Worm (Caenorhabditis elegans) whole organism, L4 larva: Measurements from ENCODE around the gene sre-24.

ENCODE experiments used
- D1046.2 ChIP-seq: fragments of 200-800 bp; sonication (Bioruptor generic); IDR thresholded peaks from 2 replicates; pipeline ENCODE4 v1.3.6; 2022; ENCODE audit warnings: missing genetic modification characterization, missing compliant biosample characterization
- F26F4.8 ChIP-seq: fragments of 200-800 bp; sonication (Bioruptor generic); conservative IDR thresholded peaks from 2 replicates; pipeline ENCODE4 v1.3.6; 2022; ENCODE audit warnings: missing genetic modification characterization, missing compliant biosample characterization
- F37D6.2 ChIP-seq: sonication (generic microtip); optimal IDR thresholded peaks from 2 replicates; lab custom pipeline; 2016; ENCODE audit warnings: mild to moderate bottlenecking, missing genetic modification characterization, missing compliant biosample characterization
- F49E8.2 ChIP-seq: sonication (generic microtip); optimal IDR thresholded peaks from 2 replicates; lab custom pipeline; 2016; ENCODE audit warnings: missing compliant biosample characterization, mild to moderate bottlenecking, missing genetic modification characterization, borderline replicate concordance
- T20F7.1 ChIP-seq: fragments of 200-800 bp; sonication (Bioruptor generic); optimal IDR thresholded peaks from 2 replicates; lab custom pipeline; 2018; ENCODE audit warnings: mild to moderate bottlenecking, missing genetic modification characterization, missing compliant biosample characterization
- Y5F2A.4 ChIP-seq: fragments of 200-800 bp; sonication (Bioruptor generic); optimal IDR thresholded peaks from 2 replicates; lab custom pipeline; 2018; ENCODE audit warnings: mild to moderate bottlenecking, missing genetic modification characterization, missing compliant biosample characterization
- aha-1 ChIP-seq: fragments of 150-350 bp; peaks from one replicate; lab custom pipeline; 2014; ENCODE audit warnings: missing biosample characterization, missing genetic modification characterization
- attf-4 ChIP-seq: sonication (generic microtip); optimal IDR thresholded peaks from 3 replicates; lab custom pipeline; 2017; ENCODE audit warnings: missing biosample characterization, missing genetic modification characterization
- ceh-20 ChIP-seq: fragments of 200-800 bp; sonication (Bioruptor generic); IDR thresholded peaks from 2 replicates; pipeline ENCODE4 v1.3.6; 2022; ENCODE audit warnings: missing genetic modification reagents, missing genetic modification characterization, missing compliant biosample characterization
- ces-1 ChIP-seq: fragments of 150-350 bp; sonication (generic microtip); optimal IDR thresholded peaks from 4 replicates; lab custom pipeline; 2014; ENCODE audit warnings: missing biosample characterization, missing genetic modification reagents, missing genetic modification characterization
- cey-2 ChIP-seq: sonication (generic microtip); optimal IDR thresholded peaks from 3 replicates; lab custom pipeline; 2017; ENCODE audit warnings: missing genetic modification characterization, mild to moderate bottlenecking, missing compliant biosample characterization, antibody characterized with exemption, borderline replicate concordance; ENCODE audit not compliant: insufficient read depth
- daf-16 ChIP-seq, 3 experiments: sonication (generic microtip); optimal IDR thresholded peaks; 2 replicates each; lab custom pipeline; 2016 to 2017; ENCODE audit warnings: missing genetic modification characterization in 3 of 3, missing genetic modification reagents in 3 of 3, mild to moderate bottlenecking in 2 of 3, missing compliant biosample characterization in 2 of 3, missing biosample characterization in 1 of 3, moderate library complexity in 1 of 3
- daf-19 ChIP-seq: fragments of 200-800 bp; sonication (Bioruptor generic); conservative IDR thresholded peaks from 2 replicates; pipeline ENCODE4 v1.3.6; 2022; ENCODE audit warnings: missing genetic modification characterization, missing compliant biosample characterization
- daf-8 ChIP-seq: fragments of 200-800 bp; sonication (Bioruptor generic); IDR thresholded peaks from 2 replicates; pipeline ENCODE4 v1.3.6; 2022; ENCODE audit warnings: missing genetic modification characterization, missing compliant biosample characterization
- dmd-8 ChIP-seq: fragments of 200-800 bp; sonication (Bioruptor generic); IDR thresholded peaks from 2 replicates; pipeline ENCODE4 v1.3.6; 2022; ENCODE audit warnings: missing genetic modification characterization, missing compliant biosample characterization
- dpl-1 ChIP-seq: fragments of 150-350 bp; optimal IDR thresholded peaks from 2 replicates; lab custom pipeline; 2014; ENCODE audit warnings: missing biosample characterization, missing genetic modification reagents, missing genetic modification characterization
- egl-43 ChIP-seq: fragments of 200-800 bp; sonication (Bioruptor generic); IDR thresholded peaks from 2 replicates; pipeline ENCODE4 v1.3.6; 2022; ENCODE audit warnings: missing genetic modification reagents, missing genetic modification characterization, missing compliant biosample characterization
- fos-1 ChIP-seq: fragments of 150-350 bp; optimal IDR thresholded peaks from 2 replicates; lab custom pipeline; 2014; ENCODE audit warnings: missing biosample characterization, missing genetic modification characterization
- hif-1 ChIP-seq, 2 experiments: sonication (generic microtip); optimal IDR thresholded peaks; 2 replicates each; lab custom pipeline; 2016 to 2017; ENCODE audit warnings: missing compliant biosample characterization in 2 of 2, missing genetic modification characterization in 2 of 2, missing genetic modification reagents in 2 of 2, missing genotype in 2 of 2, mild to moderate bottlenecking in 1 of 2
- lin-29 ChIP-seq: fragments of 200-800 bp; sonication (Bioruptor generic); IDR thresholded peaks from 2 replicates; pipeline ENCODE4 v1.3.6; 2022; ENCODE audit warnings: missing genetic modification reagents, missing genetic modification characterization, missing compliant biosample characterization
- lin-38 ChIP-seq: fragments of 200-800 bp; sonication (Bioruptor generic); IDR thresholded peaks from 2 replicates; pipeline ENCODE4 v1.3.6; 2022; ENCODE audit warnings: missing genetic modification reagents, missing genetic modification characterization, missing compliant biosample characterization
- mxl-3 ChIP-seq: fragments of 200-800 bp; sonication (Bioruptor generic); optimal IDR thresholded peaks from 2 replicates; lab custom pipeline; 2018; ENCODE audit warnings: mild to moderate bottlenecking, missing genetic modification characterization, missing compliant biosample characterization
- nhr-11 ChIP-seq: fragments of 150-350 bp; optimal IDR thresholded peaks from 2 replicates; lab custom pipeline; 2014; ENCODE audit warnings: missing biosample characterization, missing genetic modification characterization
- nhr-237 ChIP-seq: sonication (generic microtip); optimal IDR thresholded peaks from 2 replicates; lab custom pipeline; 2017; ENCODE audit warnings: missing biosample characterization, missing genetic modification characterization
- nhr-25 ChIP-seq: sonication (generic microtip); optimal IDR thresholded peaks from 2 replicates; lab custom pipeline; 2017; ENCODE audit warnings: missing genetic modification characterization, mild to moderate bottlenecking, missing compliant biosample characterization, antibody characterized with exemption, moderate library complexity, borderline replicate concordance; ENCODE audit not compliant: insufficient read depth
- nhr-42 ChIP-seq: fragments of 200-800 bp; sonication (Bioruptor generic); IDR thresholded peaks from 2 replicates; pipeline ENCODE4 v1.3.6; 2022; ENCODE audit warnings: missing genetic modification characterization, missing compliant biosample characterization
- nhr-48 ChIP-seq: sonication (generic microtip); optimal IDR thresholded peaks from 2 replicates; lab custom pipeline; 2016; ENCODE audit warnings: mild to moderate bottlenecking, missing genetic modification characterization, missing compliant biosample characterization
- nhr-76 ChIP-seq: fragments of 150-350 bp; optimal IDR thresholded peaks from 2 replicates; lab custom pipeline; 2014; ENCODE audit warnings: missing biosample characterization, missing genetic modification characterization
- saeg-2 ChIP-seq: fragments of 200-800 bp; sonication (Bioruptor generic); IDR thresholded peaks from 2 replicates; pipeline ENCODE4 v1.3.6; 2022; ENCODE audit warnings: missing genetic modification reagents, missing genetic modification characterization, missing compliant biosample characterization
- skn-1 ChIP-seq: fragments of 150-350 bp; optimal IDR thresholded peaks from 2 replicates; lab custom pipeline; 2014; ENCODE audit warnings: missing biosample characterization, missing genetic modification characterization
- unc-62 ChIP-seq, 3 experiments: fragments of 150-350 bp in 1 of 3; sonication (generic microtip); optimal IDR thresholded peaks in 2 of 3; peaks in 1 of 3; 1 replicate in 1 of 3; 2 replicates in 2 of 3; lab custom pipeline; 2014 to 2017; ENCODE audit warnings: missing biosample characterization in 3 of 3, missing genetic modification characterization in 3 of 3, missing genetic modification reagents in 3 of 3, missing genotype in 1 of 3
- zfp-3 ChIP-seq: fragments of 200-800 bp; sonication (Bioruptor generic); conservative IDR thresholded peaks from 2 replicates; pipeline ENCODE4 v1.3.6; 2022; ENCODE audit warnings: missing genetic modification reagents, missing genetic modification characterization, missing compliant biosample characterization

sre-24 gene

DNA sequence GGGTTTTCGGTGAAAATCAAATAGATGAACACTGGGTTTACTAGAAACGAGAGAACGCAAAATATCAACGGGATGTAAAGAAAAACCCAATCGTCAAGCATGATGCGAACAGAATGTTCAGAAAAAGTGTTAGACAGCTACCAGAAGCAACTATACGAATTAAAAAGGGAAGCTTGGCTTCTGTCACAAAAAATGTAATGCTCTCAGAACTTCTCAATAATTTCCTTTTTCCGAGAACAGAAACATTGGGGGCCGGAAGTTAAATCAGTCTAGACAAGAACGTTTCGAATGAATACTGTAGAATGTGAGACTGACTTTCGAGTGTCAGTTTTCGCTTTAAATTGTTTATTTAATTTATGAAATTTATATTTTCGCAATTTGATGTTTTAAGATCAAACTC, 24.8 kb upstream of the sre-24 start, which contains the start of gene srj-54:
srj-54 (minus strand) TSS at position 101 of the 400 bp plus-strand sequence.
- TF ChIP-seq unc-62 (GFP tag; optimal IDR thresholded peaks at IDR 0.05 in 1 of 2; lab: Kevin White, UChicago), result peak in 1 of 2 experiments; percentile 74
- no peak for TF ChIP-seq unc-62 (tag; optimal IDR thresholded peaks at IDR 0.05; lab: Kevin White, UChicago)
- no peak for TF ChIP-seq cey-2 (tag; lab: Kevin White, UChicago)
- TF ChIP-seq nhr-25 (tag; lab: Kevin White, UChicago), result no peak

DNA sequence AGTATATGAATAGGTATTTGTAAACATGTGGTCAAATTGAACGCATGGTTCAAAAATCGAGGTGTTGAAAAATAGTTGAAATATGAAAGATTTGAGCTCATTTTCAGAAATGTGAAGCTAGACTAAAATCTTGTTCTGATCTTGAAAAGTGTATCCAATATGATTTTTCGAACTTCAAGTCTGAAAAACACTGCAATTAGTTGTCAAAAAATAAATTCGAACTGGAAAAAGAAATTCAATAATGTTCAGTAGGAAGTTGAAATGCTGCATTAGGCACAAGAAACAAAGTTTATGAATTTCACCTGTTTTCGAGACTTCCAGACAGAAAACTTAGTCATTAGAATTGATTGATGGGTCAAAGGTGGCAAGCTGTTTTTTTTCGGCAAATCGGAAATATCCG, 23.0 kb upstream of the sre-24 start, which contains the start of gene srh-270:
srh-270 (minus strand) TSS at position 101 of the 400 bp plus-strand sequence.
- TF ChIP-seq nhr-237 (tag; lab: Kevin White, UChicago) (no peak), daf-8 (no peak), lin-29 (no peak), unc-62 (GFP tag; optimal IDR thresholded peaks at IDR 0.05 in 1 of 2; lab: Kevin White, UChicago) (peak in 1 of 2 experiments; percentile 17), unc-62 (tag; optimal IDR thresholded peaks at IDR 0.05; lab: Kevin White, UChicago) (no peak), saeg-2 (no peak), dmd-8 (GFP tag; lab: Robert Waterston, UW) (no peak), daf-19 (GFP tag; lab: Robert Waterston, UW) (no peak), aha-1 (tag; lab: Kevin White, UChicago) (peak; percentile 2), lin-38 (GFP tag; lab: Robert Waterston, UW) (no peak), dpl-1 (GFP tag; lab: Kevin White, UChicago) (no peak), D1046.2 (GFP tag; lab: Robert Waterston, UW) (no peak)
- TF ChIP-seq, all 104 proteins: peak for 2

ce11 chrV:2863033-2863432, 21.5 kb upstream of the sre-24 start, which contains the start of gene srh-272:
srh-272 (plus strand) TSS chrV:2863333.
- TF ChIP-seq nhr-11 (tag; lab: Kevin White, UChicago) (no peak), zfp-3 (GFP tag; lab: Robert Waterston, UW) (no peak), F26F4.8 (GFP tag; lab: Robert Waterston, UW) (no peak), nhr-237 (tag; lab: Kevin White, UChicago) (no peak), ceh-20 (GFP tag; lab: Robert Waterston, UW) (no peak), fos-1 (tag; lab: Kevin White, UChicago) (no peak), nhr-25 (tag; lab: Kevin White, UChicago) (no peak), nhr-48 (tag; lab: Kevin White, UChicago) (no peak), hif-1 (tag; optimal IDR thresholded peaks at IDR 0.05; lab: Kevin White, UChicago) (no peak), nhr-76 (no peak), attf-4 (tag; lab: Kevin White, UChicago) (no peak), F37D6.2 (no peak), T20F7.1 (GFP tag; lab: Kevin White, UChicago) (no peak), Y5F2A.4 (GFP tag; lab: Kevin White, UChicago) (no peak), F49E8.2 (no peak), daf-16 (GFP tag; optimal IDR thresholded peaks at IDR 0.05; lab: Kevin White, UChicago) (no peak), daf-16 (tag; optimal IDR thresholded peaks at IDR 0.05; lab: Kevin White, UChicago) (no peak), nhr-42 (GFP tag; lab: Robert Waterston, UW) (no peak), mxl-3 (GFP tag; lab: Kevin White, UChicago) (no peak)

- TF ChIP-seq egl-43 (GFP tag; lab: Robert Waterston, UW) (no peak), F37D6.2 (no peak), D1046.2 (GFP tag; lab: Robert Waterston, UW) (no peak), skn-1 (tag; lab: Kevin White, UChicago) (no peak), ces-1 (GFP tag; lab: Kevin White, UChicago) (no peak)
- TF ChIP-seq, all 104 proteins: peak for 0
Measured at ce11 chrV:2864899-2865298, 19.6 kb upstream of the sre-24 start, which contains the start of gene srh-240. srh-240 (plus strand) TSS chrV:2865199.
